Fruit fly (Drosophila melanogaster) whole organism, wandering third instar larva: ENCODE measurements around the gene CG1227.

Experiments used
- CG32264 ChIP-seq: fragments of 200-800 bp; sonication (Bioruptor generic); optimal IDR thresholded peaks from 2 replicates; lab custom pipeline; 2016; ENCODE audit warnings: missing biosample characterization, missing genetic modification characterization
- CG9705 ChIP-seq: fragments of 200-800 bp; sonication (Bioruptor generic); optimal IDR thresholded peaks from 2 replicates; lab custom pipeline; 2018; ENCODE audit warnings: missing biosample characterization, mild to moderate bottlenecking, missing genetic modification characterization
- Dif ChIP-seq: fragments of 200-275, 200-300 bp; sonication (Bioruptor generic); optimal IDR thresholded peaks from 2 replicates; lab custom pipeline; 2018; ENCODE audit warnings: missing biosample characterization, missing genetic modification characterization; ENCODE audit not compliant: partially characterized antibody
- HLH106 ChIP-seq: fragments of 200-800 bp; optimal IDR thresholded peaks from 3 replicates; lab custom pipeline; 2019; ENCODE audit warnings: missing biosample characterization, mild to moderate bottlenecking, missing genetic modification characterization, moderate library complexity
- Hnf4 ChIP-seq: fragments of 200-800 bp; sonication (Bioruptor generic); optimal IDR thresholded peaks from 2 replicates; lab custom pipeline; 2016; ENCODE audit warnings: missing biosample characterization, mild to moderate bottlenecking, missing genetic modification characterization
- Hr78 ChIP-seq: fragments of >200 bp; optimal IDR thresholded peaks from 2 replicates; lab custom pipeline; 2017; ENCODE audit warnings: missing biosample characterization, missing genetic modification characterization
- Hr83 ChIP-seq: fragments of 200-300 bp; sonication (Bioruptor generic); optimal IDR thresholded peaks from 2 replicates; lab custom pipeline; 2016; ENCODE audit warnings: missing biosample characterization, mild to moderate bottlenecking, missing genetic modification characterization, moderate library complexity; ENCODE audit not compliant: poor library complexity, severe bottlenecking
- Jra ChIP-seq: sonication (Bioruptor generic); optimal IDR thresholded peaks from 2 replicates; lab custom pipeline; 2016; ENCODE audit warnings: missing biosample characterization, missing genetic modification characterization
- Mio ChIP-seq: sonication (Bioruptor generic); optimal IDR thresholded peaks from 2 replicates; lab custom pipeline; 2016; ENCODE audit warnings: missing biosample characterization, missing genetic modification characterization
- Myc ChIP-seq: fragments of >200 bp; optimal IDR thresholded peaks from 2 replicates; lab custom pipeline; 2017
- N ChIP-seq: fragments of >200 bp; optimal IDR thresholded peaks from 2 replicates; lab custom pipeline; 2018; ENCODE audit warnings: missing biosample characterization, missing external identifiers, missing genetic modification characterization
- OdsH ChIP-seq: fragments of 200-800 bp; sonication (Bioruptor generic); optimal IDR thresholded peaks from 2 replicates; lab custom pipeline; 2016; ENCODE audit warnings: missing biosample characterization, mild to moderate bottlenecking, missing genetic modification characterization
- Rel ChIP-seq, 2 experiments: fragments of 200-800 bp; sonication (Bioruptor generic) in 1 of 2; optimal IDR thresholded peaks; 2 replicates in 1 of 2; 3 replicates in 1 of 2; lab custom pipeline; 2016 to 2019; ENCODE audit warnings: mild to moderate bottlenecking in 2 of 2, missing biosample characterization in 2 of 2, missing genetic modification characterization in 2 of 2, moderate library complexity in 1 of 2
- Sp1 ChIP-seq: fragments of 200-800 bp; sonication (Bioruptor generic); optimal IDR thresholded peaks from 3 replicates; lab custom pipeline; 2019; ENCODE audit warnings: missing biosample characterization, mild to moderate bottlenecking, missing genetic modification characterization, moderate library complexity
- Vsx2 ChIP-seq: fragments of 200-300, 225-300 bp; sonication (Bioruptor generic); optimal IDR thresholded peaks from 2 replicates; lab custom pipeline; 2018; ENCODE audit warnings: missing biosample characterization, missing genetic modification characterization; ENCODE audit not compliant: partially characterized antibody
- dl ChIP-seq, 2 experiments: fragments of 175-275, 200-275 bp in 1 of 2; fragments of 200-275 bp in 1 of 2; sonication (Bioruptor generic); optimal IDR thresholded peaks; lab custom pipeline; 2018; ENCODE audit warnings: mild to moderate bottlenecking in 2 of 2, missing biosample characterization in 2 of 2, missing genetic modification characterization in 2 of 2, moderate library complexity in 2 of 2; ENCODE audit not compliant: partially characterized antibody in 2 of 2, insufficient read depth in 1 of 2
- dmrt93B ChIP-seq: fragments of 200-800 bp; sonication (Bioruptor generic); optimal IDR thresholded peaks from 2 replicates; lab custom pipeline; 2018; ENCODE audit warnings: missing biosample characterization, mild to moderate bottlenecking, missing genetic modification characterization
- dsf ChIP-seq: sonication (Bioruptor generic); optimal IDR thresholded peaks from 2 replicates; lab custom pipeline; 2016; ENCODE audit warnings: missing biosample characterization, missing genetic modification characterization, borderline replicate concordance
- ey ChIP-seq: fragments of 200-800 bp; sonication (Bioruptor generic); optimal IDR thresholded peaks from 2 replicates; lab custom pipeline; 2016; ENCODE audit warnings: missing biosample characterization, missing genetic modification characterization
- fru ChIP-seq: fragments of 200-800 bp; sonication (Bioruptor generic); optimal IDR thresholded peaks from 3 replicates; lab custom pipeline; 2016; ENCODE audit warnings: missing biosample characterization, mild to moderate bottlenecking, missing genetic modification characterization
- h ChIP-seq: fragments of 200-800 bp; sonication (Bioruptor generic); optimal IDR thresholded peaks from 3 replicates; lab custom pipeline; 2016; ENCODE audit warnings: missing biosample characterization, mild to moderate bottlenecking, missing genetic modification characterization
- jim ChIP-seq: fragments of 175-275, 200-325 bp; sonication (Bioruptor generic); optimal IDR thresholded peaks from 2 replicates; lab custom pipeline; 2016; ENCODE audit warnings: missing biosample characterization, mild to moderate bottlenecking, missing genetic modification characterization
- lola ChIP-seq: fragments of >200 bp; optimal IDR thresholded peaks from 2 replicates; lab custom pipeline; 2017; ENCODE audit warnings: missing biosample characterization, missing genetic modification characterization
- pan ChIP-seq: fragments of >200 bp; optimal IDR thresholded peaks from 2 replicates; lab custom pipeline; 2017
- rgr ChIP-seq: fragments of 200-800 bp; sonication (Bioruptor generic); optimal IDR thresholded peaks from 3 replicates; lab custom pipeline; 2016; ENCODE audit warnings: missing biosample characterization, mild to moderate bottlenecking, missing genetic modification characterization
- sv ChIP-seq: fragments of 200-800 bp; sonication (Bioruptor generic); optimal IDR thresholded peaks from 3 replicates; lab custom pipeline; 2016; ENCODE audit warnings: missing biosample characterization, missing genetic modification characterization
- usp ChIP-seq: fragments of >200 bp; optimal IDR thresholded peaks from 2 replicates; lab custom pipeline; 2017; ENCODE audit warnings: missing biosample characterization, missing genetic modification characterization
- woc ChIP-seq: sonication (Bioruptor generic); optimal IDR thresholded peaks from 2 replicates; lab custom pipeline; 2016; ENCODE audit warnings: missing biosample characterization, mild to moderate bottlenecking, missing genetic modification characterization

The CG1227 gene

dm6 chr3R:7216924-7217529 lies 32.5 kb downstream of the CG1227 start, which contains the start of gene CG14606:
CG14606 (minus strand) TSS chr3R:7217083.
- TF ChIP-seq rgr, result peak; percentile 22
- TF ChIP-seq lola (GFP tag; lab: Kevin White, UChicago), result no peak

- TF ChIP-seq woc (GFP tag; lab: Kevin White, UChicago) (no peak), Rel (GFP tag; optimal IDR thresholded peaks at IDR 0.05; lab: Kevin White, UChicago) (no peak), Rel (tag; optimal IDR thresholded peaks at IDR 0.05; lab: Kevin White, UChicago) (no peak), pan (lab: Kevin White, UChicago) (no peak), HLH106 (tag; lab: Kevin White, UChicago) (no peak), dmrt93B (GFP tag; lab: Kevin White, UChicago) (no peak), jim (GFP tag; lab: Kevin White, UChicago) (no peak), h (no peak), Mio (GFP tag; lab: Kevin White, UChicago) (no peak), OdsH (GFP tag; lab: Kevin White, UChicago) (no peak), ey (no peak), CG9705 (GFP tag; lab: Kevin White, UChicago) (no peak), Myc (lab: Kevin White, UChicago) (no peak)
These were observed 41.2 kb downstream of the CG1227 start, which contains the start of gene CG1288 for dm6 chr3R:7208331-7208730. CG1288 (minus strand) TSS chr3R:7208431.

DNA sequence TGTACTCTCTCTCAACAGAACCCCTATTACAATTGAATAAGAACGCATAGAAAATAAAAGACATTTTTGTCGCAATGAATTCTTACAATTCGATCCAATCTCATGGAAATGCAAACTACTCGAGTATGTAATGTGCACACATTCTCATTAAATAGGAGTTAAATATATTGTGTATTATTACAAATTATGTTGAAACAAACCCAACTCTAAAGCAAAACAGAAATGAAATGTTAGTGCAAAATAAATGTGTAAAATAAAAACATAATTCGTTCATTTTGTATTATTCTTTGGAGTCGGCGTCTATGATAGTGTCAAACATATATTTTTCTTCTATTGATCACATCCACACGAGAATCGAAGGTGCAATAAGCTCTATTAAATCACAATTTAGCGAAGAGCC lies 48.9 kb downstream of the CG1227 start, which contains the start of gene CG14609:
Gene CG14609, plus strand, starts transcription at position 301 of the 400 bp plus-strand sequence.
- TF ChIP-seq CG32264 (GFP tag; lab: Kevin White, UChicago), result no peak
- TF ChIP-seq rgr, result no peak
- TF ChIP-seq Hnf4 (GFP tag; lab: Kevin White, UChicago), result no peak
- no peak for TF ChIP-seq OdsH (GFP tag; lab: Kevin White, UChicago)
- no peak for TF ChIP-seq N (GFP tag; lab: Kevin White, UChicago)
- no peak for TF ChIP-seq Myc (lab: Kevin White, UChicago)
- no peak for TF ChIP-seq Vsx2 (GFP tag; lab: Kevin White, UChicago)
- no peak for TF ChIP-seq usp (GFP tag; lab: Kevin White, UChicago)
- TF ChIP-seq dl (GFP tag; optimal IDR thresholded peaks at IDR 0.05; lab: Kevin White, UChicago; ENCODE audit: insufficient read depth in 1 of 2, partially characterized antibody in 2 of 2), result no peak
- TF ChIP-seq woc (GFP tag; lab: Kevin White, UChicago), result no peak
- TF ChIP-seq Sp1 (GFP tag; lab: Kevin White, UChicago), result no peak
- no peak for TF ChIP-seq Hr83 (GFP tag; lab: Kevin White, UChicago)
- TF ChIP-seq Jra (GFP tag; lab: Kevin White, UChicago), result no peak
- no peak for TF ChIP-seq jim (GFP tag; lab: Kevin White, UChicago)
- TF ChIP-seq, all 38 proteins: peak for 0

DNA sequence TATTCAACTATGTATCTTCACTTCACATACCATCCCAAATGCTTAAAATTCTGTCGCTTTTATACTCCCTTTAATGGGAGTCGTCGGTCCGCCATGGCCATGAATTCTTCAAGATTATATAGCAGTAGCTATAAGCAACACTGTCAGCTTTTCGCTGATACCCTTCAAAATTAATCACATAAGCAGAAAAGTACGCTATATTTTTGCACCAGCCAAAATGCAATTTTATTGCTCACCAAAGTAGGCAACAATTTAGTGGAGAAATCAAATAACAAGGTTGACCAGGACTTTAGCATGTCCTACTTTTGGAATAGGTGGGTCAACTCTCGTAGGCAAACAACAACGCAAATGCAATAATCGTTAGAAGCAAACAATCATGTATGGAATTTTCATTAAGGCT lies 49.7 kb downstream of the CG1227 start:
- TF ChIP-seq fru, result no peak
- TF ChIP-seq usp (GFP tag; lab: Kevin White, UChicago), result no peak
- TF ChIP-seq dsf (GFP tag; lab: Kevin White, UChicago), result no peak
- TF ChIP-seq lola (GFP tag; lab: Kevin White, UChicago), result peak; percentile 7
- TF ChIP-seq N (GFP tag; lab: Kevin White, UChicago), result peak; percentile 76
- no peak for TF ChIP-seq Hr83 (GFP tag; lab: Kevin White, UChicago)
- TF ChIP-seq dl (GFP tag; optimal IDR thresholded peaks at IDR 0.05; lab: Kevin White, UChicago; ENCODE audit: insufficient read depth in 1 of 2, partially characterized antibody in 2 of 2), result peak in 1 of 2 experiments; percentile 31
- peak; percentile 81 for TF ChIP-seq Vsx2 (GFP tag; lab: Kevin White, UChicago)
- TF ChIP-seq sv (GFP tag; lab: Kevin White, UChicago), result no peak
- peak; percentile 54 for TF ChIP-seq Dif
- no peak for TF ChIP-seq ey
- TF ChIP-seq Hr78 (GFP tag; lab: Kevin White, UChicago), result no peak
- TF ChIP-seq Myc (lab: Kevin White, UChicago), result peak; percentile 90
- no peak for TF ChIP-seq rgr
